Worm (Caenorhabditis elegans): Measurements from ENCODE around the gene pus-1.

DNA sequence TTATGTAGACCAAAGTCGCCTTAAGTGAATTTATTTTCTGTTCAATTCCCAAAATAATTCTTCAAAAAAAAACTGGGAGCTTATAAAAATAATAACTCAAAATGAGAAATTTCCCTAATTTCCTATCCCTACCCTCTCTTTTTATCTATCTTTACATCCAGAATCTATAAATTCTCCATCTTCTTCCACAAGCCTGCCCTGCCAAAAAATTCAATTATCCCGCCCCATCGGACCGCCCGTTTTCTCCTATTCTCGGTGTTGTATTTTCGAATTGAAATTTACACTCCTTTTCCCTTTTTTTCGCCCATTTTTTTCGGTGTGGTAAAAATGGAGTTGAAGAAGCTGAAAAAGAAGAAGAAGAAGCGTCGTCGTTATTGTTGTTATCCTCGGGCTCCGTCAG lies 45.3 kb downstream of the pus-1 start:
- no peak for TF ChIP-seq him-1 (tag; optimal IDR thresholded peaks at IDR 0.05)
- no peak for TF ChIP-seq W03F9.2 (tag; optimal IDR thresholded peaks at IDR 0.05)
